Worm (Caenorhabditis elegans) whole organism, L4/young adult: ENCODE measurements around the gene sdc-3.

Experiments used
- W03F9.2 ChIP-seq: fragments of 150-350 bp; optimal IDR thresholded peaks from 2 replicates; lab custom pipeline; 2014; ENCODE audit warnings: missing biosample characterization, missing genetic modification characterization
- dao-5 ChIP-seq: sonication (generic microtip); optimal IDR thresholded peaks from 2 replicates; lab custom pipeline; 2016; ENCODE audit warnings: missing genotype, missing genetic modification characterization, moderate library complexity, missing compliant biosample characterization

DNA sequence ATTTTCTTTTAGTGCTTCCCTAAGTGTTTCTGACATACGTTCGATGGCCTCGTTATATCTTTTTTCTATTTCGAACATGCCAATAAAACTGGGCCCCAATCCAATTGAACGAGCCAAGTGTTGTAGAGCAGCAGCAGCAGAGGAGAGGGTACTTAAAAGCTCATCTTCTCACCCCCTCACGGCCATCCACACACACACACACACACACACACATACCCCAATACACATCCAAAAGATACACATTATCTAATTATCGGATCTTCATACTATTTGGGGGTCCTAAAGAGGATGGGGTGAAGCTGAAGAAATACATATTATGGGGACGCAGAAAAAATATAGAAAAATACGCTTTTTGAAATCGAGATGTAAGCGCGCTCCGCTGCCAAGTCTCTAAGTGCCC lies 24.7 kb upstream of the sdc-3 start:
- TF ChIP-seq W03F9.2 (tag; lab: Kevin White, UChicago) (no peak), dao-5 (tag; lab: Kevin White, UChicago) (no peak)
